Fruit fly (Drosophila melanogaster): ENCODE measurements around the gene LysRS.

LysRS gene

DNA sequence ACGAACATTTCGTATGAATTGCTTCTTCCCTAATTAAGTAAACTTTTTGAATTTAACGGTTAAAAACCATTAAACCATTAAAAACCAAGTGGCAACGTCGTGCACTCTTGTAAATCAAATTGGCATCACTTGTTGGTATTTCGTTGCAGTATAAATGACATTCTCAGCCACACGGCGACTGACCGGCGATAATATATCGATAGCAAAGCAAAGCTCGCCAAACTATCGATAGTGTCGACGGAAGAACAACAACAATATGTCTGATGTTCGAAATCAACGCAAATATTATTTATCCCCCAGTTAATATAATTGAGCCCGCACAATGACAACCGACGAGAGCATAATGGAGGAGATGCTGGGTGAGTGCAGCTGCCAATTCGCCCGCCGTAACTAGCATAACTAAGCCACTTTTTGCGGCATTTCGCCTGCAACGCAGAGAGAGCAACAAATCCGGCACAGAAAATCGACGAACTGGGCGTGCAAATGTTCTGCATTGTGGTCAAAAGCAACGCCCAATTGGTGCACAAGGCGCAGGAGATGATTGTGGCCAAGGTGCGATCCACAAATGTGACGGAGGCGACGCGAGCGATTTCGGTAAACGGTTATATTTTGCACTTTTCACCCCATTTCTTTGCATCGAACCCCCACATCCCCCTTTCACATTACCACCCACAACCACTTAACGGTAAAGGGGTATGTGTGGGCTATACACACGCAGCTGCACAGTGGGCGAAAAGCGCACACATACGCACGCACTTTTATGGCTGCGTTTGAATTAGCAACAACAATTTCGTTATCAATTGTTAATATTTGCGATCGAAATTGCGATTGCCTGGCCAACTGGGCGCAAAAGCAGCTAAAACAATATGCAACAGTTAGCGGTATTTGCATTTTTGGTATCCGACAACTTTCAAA, 7.6 kb downstream of the LysRS start, which contains the start of gene Gga:
Gene Gga (plus strand): TSS at position 213 of the 915 bp plus-strand sequence.
- TF ChIP-seq Hr96 (GFP tag; optimal IDR thresholded peaks at IDR 0.05) (no peak), cic (GFP tag; optimal IDR thresholded peaks at IDR 0.05) (no peak), toe (GFP tag; optimal IDR thresholded peaks at IDR 0.05) (no peak), CG11617 (GFP tag; optimal IDR thresholded peaks at IDR 0.05) (peak; percentile 4), CG5204 (GFP tag; optimal IDR thresholded peaks at IDR 0.05) (no peak), bab1 (GFP tag; optimal IDR thresholded peaks at IDR 0.05) (peak; percentile 42), CG33017 (tag; optimal IDR thresholded peaks at IDR 0.05) (no peak), Mnt (GFP tag; optimal IDR thresholded peaks at IDR 0.05) (peak; percentile 7), pad (GFP tag; optimal IDR thresholded peaks at IDR 0.05) (peak; percentile 62), kay (GFP tag; ENCODE audit: borderline replicate concordance) (no peak), Crg-1 (GFP tag; optimal IDR thresholded peaks at IDR 0.05) (peak; percentile 1), Clk (GFP tag; optimal IDR thresholded peaks at IDR 0.05) (no peak), ovo (GFP tag; optimal IDR thresholded peaks at IDR 0.05) (peak; percentile 92), CG7101 (tag; optimal IDR thresholded peaks at IDR 0.05) (peak; percentile 19), tj (GFP tag; optimal IDR thresholded peaks at IDR 0.05) (no peak), cnc (optimal IDR thresholded peaks at IDR 0.05) (no peak), CG12768 (GFP tag; optimal IDR thresholded peaks at IDR 0.05) (no peak), CG1620 (GFP tag; optimal IDR thresholded peaks at IDR 0.05) (peak; percentile 21), CG14711 (tag; optimal IDR thresholded peaks at IDR 0.05) (no peak), CG7045 (GFP tag; optimal IDR thresholded peaks at IDR 0.05) (no peak)

DNA sequence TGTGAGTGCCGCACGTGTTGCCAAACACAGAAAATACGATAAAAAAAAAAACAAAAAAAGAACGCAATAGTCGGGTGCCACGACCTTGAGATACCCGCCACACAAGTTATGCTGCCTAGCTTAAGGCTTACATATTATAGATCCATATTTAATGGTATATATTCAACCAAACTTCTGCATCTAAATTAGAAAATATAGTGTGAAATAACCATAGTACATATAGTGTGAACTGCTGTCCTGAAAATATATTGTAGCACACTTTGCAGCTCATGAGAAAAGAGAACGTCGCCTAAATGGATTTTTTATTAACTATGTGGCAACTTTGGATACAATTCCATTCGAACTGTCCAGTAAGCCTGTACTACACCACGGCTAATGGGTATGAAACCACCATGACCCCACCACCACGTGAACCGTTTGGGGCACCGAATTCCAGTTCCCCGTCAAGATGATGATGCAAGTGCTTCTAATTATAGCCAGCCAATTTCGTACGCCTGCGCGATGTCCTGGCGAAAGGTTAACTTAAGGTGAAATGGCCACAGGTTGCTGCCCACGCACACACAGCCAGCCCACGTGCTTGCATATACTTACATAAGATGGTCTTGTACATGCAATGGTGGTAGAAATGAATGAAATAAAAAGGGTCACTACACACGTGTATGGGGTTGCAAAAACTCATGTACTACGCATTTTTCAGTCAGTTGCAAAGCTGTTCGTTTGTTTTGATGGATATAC, 8.4 kb downstream of the LysRS start:
- no peak for TF ChIP-seq cic (GFP tag; optimal IDR thresholded peaks at IDR 0.05)
- TF ChIP-seq Hr96 (GFP tag; optimal IDR thresholded peaks at IDR 0.05): no peak
- TF ChIP-seq bab1 (GFP tag; optimal IDR thresholded peaks at IDR 0.05): no peak
- peak; percentile 80 for TF ChIP-seq Mnt (GFP tag; optimal IDR thresholded peaks at IDR 0.05)
- no peak for TF ChIP-seq Crg-1 (GFP tag; optimal IDR thresholded peaks at IDR 0.05)
- no peak for TF ChIP-seq CG5204 (GFP tag; optimal IDR thresholded peaks at IDR 0.05)
- no peak for TF ChIP-seq pad (GFP tag; optimal IDR thresholded peaks at IDR 0.05)
- TF ChIP-seq Clk (GFP tag; optimal IDR thresholded peaks at IDR 0.05): no peak
- no peak for TF ChIP-seq kay (GFP tag; ENCODE audit: borderline replicate concordance)
- TF ChIP-seq cnc (optimal IDR thresholded peaks at IDR 0.05): no peak
- TF ChIP-seq ovo (GFP tag; optimal IDR thresholded peaks at IDR 0.05): no peak
- peak; percentile 8 for TF ChIP-seq CG12768 (GFP tag; optimal IDR thresholded peaks at IDR 0.05)
- peak; percentile 22 for TF ChIP-seq toe (GFP tag; optimal IDR thresholded peaks at IDR 0.05)
- peak; percentile 39 for TF ChIP-seq CG7101 (tag; optimal IDR thresholded peaks at IDR 0.05)
- peak; percentile 47 for TF ChIP-seq CG11617 (GFP tag; optimal IDR thresholded peaks at IDR 0.05)
- TF ChIP-seq CG7045 (GFP tag; optimal IDR thresholded peaks at IDR 0.05): peak; percentile 61
- TF ChIP-seq CG1620 (GFP tag; optimal IDR thresholded peaks at IDR 0.05): no peak
- peak; percentile 49 for TF ChIP-seq CG14711 (tag; optimal IDR thresholded peaks at IDR 0.05)
- peak; percentile 27 for TF ChIP-seq tj (GFP tag; optimal IDR thresholded peaks at IDR 0.05)
- TF ChIP-seq CG33017 (tag; optimal IDR thresholded peaks at IDR 0.05): peak; percentile 31

DNA sequence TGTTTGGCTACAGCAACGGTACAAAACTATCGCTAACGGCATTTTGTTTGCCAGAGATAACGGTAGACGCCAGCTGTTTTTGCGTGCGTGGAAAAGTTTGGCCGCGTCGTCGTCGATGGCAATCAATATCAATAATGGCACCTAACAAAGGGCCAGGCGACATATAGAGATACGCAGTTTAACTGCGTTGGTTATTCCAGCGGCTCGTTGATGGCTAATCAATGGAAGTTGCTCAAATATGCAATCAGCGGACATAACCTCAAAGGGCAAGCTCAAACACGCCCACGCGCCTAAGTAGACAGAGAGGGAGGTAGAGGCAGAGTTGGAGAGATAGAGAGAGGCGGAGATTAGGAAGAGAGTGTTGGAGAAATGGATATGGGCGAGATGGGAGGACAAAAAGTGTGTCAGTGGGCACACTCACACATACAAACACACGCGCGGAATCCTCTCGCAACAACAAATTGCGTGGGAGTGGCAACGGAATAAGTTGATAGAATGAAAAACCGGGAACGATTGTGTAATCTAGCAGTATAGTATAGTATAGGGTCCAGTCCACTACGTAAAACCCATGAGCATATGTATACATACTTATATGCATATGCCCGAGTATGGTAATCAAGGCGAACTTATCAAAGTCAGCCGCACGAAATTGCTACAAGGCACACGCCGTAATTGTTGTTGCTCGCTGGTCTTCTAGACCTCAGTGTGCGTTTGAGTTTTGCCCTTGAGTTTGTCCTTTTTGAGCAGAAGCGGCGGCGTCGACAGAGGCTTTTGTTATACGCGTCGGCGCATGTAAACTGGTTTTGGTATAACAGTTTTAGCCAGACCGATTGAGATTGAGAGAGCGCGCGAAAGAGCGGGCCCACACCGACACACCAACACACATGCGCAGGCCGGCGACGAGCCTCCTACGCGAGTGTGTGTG, 9.3 kb downstream of the LysRS start:
- TF ChIP-seq bab1 (GFP tag; optimal IDR thresholded peaks at IDR 0.05): no peak
- no peak for TF ChIP-seq CG5204 (GFP tag; optimal IDR thresholded peaks at IDR 0.05)
- peak; percentile 44 for TF ChIP-seq Mnt (GFP tag; optimal IDR thresholded peaks at IDR 0.05)
- peak; percentile 96 for TF ChIP-seq ovo (GFP tag; optimal IDR thresholded peaks at IDR 0.05)
- TF ChIP-seq CG11617 (GFP tag; optimal IDR thresholded peaks at IDR 0.05): no peak
- TF ChIP-seq CG33017 (tag; optimal IDR thresholded peaks at IDR 0.05): no peak

DNA sequence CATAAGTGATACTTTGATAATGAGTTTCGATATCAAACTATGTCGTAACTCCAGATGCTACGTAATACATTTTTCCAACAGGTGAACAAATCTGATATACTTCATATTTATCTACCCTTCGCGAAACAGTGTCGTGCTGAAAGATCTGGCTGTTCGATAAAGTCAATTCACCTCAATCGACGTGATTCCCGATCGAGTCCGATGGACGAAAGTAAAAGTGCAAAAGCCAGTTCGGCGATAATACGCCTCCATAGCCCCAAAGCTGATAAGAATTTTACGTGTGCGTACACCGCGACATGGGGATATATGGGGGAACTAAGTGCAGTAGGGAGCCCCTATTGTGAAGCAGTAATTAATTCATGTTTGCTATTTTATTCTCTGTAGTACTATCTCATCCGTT, 10.6 kb downstream of the LysRS start:
- TF ChIP-seq tj (GFP tag; optimal IDR thresholded peaks at IDR 0.05): no peak
- TF ChIP-seq CG1620 (GFP tag; optimal IDR thresholded peaks at IDR 0.05): no peak
- TF ChIP-seq CG7101 (tag; optimal IDR thresholded peaks at IDR 0.05): no peak
- no peak for TF ChIP-seq CG33017 (tag; optimal IDR thresholded peaks at IDR 0.05)
- TF ChIP-seq Clk (GFP tag; optimal IDR thresholded peaks at IDR 0.05): no peak
- TF ChIP-seq cnc (optimal IDR thresholded peaks at IDR 0.05): no peak
- no peak for TF ChIP-seq ovo (GFP tag; optimal IDR thresholded peaks at IDR 0.05)
- no peak for TF ChIP-seq cic (GFP tag; optimal IDR thresholded peaks at IDR 0.05)
- TF ChIP-seq Hr96 (GFP tag; optimal IDR thresholded peaks at IDR 0.05): no peak
- no peak for TF ChIP-seq Mnt (GFP tag; optimal IDR thresholded peaks at IDR 0.05)
- no peak for TF ChIP-seq kay (GFP tag; ENCODE audit: borderline replicate concordance)
- TF ChIP-seq CG14711 (tag; optimal IDR thresholded peaks at IDR 0.05): no peak
- TF ChIP-seq pad (GFP tag; optimal IDR thresholded peaks at IDR 0.05): no peak
- no peak for TF ChIP-seq toe (GFP tag; optimal IDR thresholded peaks at IDR 0.05)
- TF ChIP-seq Crg-1 (GFP tag; optimal IDR thresholded peaks at IDR 0.05): no peak
- TF ChIP-seq CG5204 (GFP tag; optimal IDR thresholded peaks at IDR 0.05): no peak
- no peak for TF ChIP-seq bab1 (GFP tag; optimal IDR thresholded peaks at IDR 0.05)

All from whole organism, adult.